Fruit fly (Drosophila melanogaster) whole organism, embryonic: ENCODE data around the gene Hr38.

Experiments used
- Ada2b ChIP-seq: fragments of 200-800 bp; sonication (Bioruptor generic); IDR thresholded peaks from 2 replicates; pipeline ENCODE4 v1.3.6; 2022; ENCODE audit warnings: missing biosample characterization, missing genetic modification characterization
- CG10147 ChIP-seq: fragments of 200-800 bp; sonication (Bioruptor generic); optimal IDR thresholded peaks from 2 replicates; lab custom pipeline; 2019; ENCODE audit warnings: missing biosample characterization, mild to moderate bottlenecking, missing genetic modification characterization, moderate library complexity
- CG10209 ChIP-seq: fragments of 200-800 bp; sonication (Bioruptor generic); optimal IDR thresholded peaks from 3 replicates; lab custom pipeline; 2017; ENCODE audit warnings: missing biosample characterization, mild to moderate bottlenecking, missing genetic modification characterization, missing genetic modification reagents
- CG12744 ChIP-seq: fragments of 200-800 bp; sonication (Bioruptor generic); optimal IDR thresholded peaks from 2 replicates; lab custom pipeline; 2016; ENCODE audit warnings: missing biosample characterization, missing genetic modification characterization
- CG13123 ChIP-seq: fragments of 200-800 bp; sonication (Bioruptor generic); optimal IDR thresholded peaks from 2 replicates; lab custom pipeline; 2016; ENCODE audit warnings: missing biosample characterization, missing genetic modification characterization
- CG14860 ChIP-seq: fragments of 200-800 bp; sonication (Bioruptor generic); IDR thresholded peaks from 3 replicates; pipeline ENCODE4 v1.3.6; 2022; ENCODE audit warnings: missing biosample characterization, missing genetic modification characterization; ENCODE audit not compliant: partially characterized antibody
- CG17328 ChIP-seq: fragments of 200-800 bp; sonication (Bioruptor generic); IDR thresholded peaks from 2 replicates; pipeline ENCODE4 v1.3.6; 2022; ENCODE audit warnings: missing biosample characterization, missing genetic modification characterization
- CG32772 ChIP-seq: fragments of 200-800 bp; sonication (Bioruptor generic); IDR thresholded peaks from 2 replicates; pipeline ENCODE4 v1.3.6; 2022; ENCODE audit warnings: missing biosample characterization, missing genetic modification characterization
- CG3281 ChIP-seq: fragments of 200-800 bp; sonication (Bioruptor generic); optimal IDR thresholded peaks from 3 replicates; lab custom pipeline; 2017; ENCODE audit warnings: missing biosample characterization, mild to moderate bottlenecking, missing genetic modification characterization
- CG4854 ChIP-seq: fragments of 200-800 bp; sonication (Bioruptor generic); optimal IDR thresholded peaks from 2 replicates; lab custom pipeline; 2016; ENCODE audit warnings: missing biosample characterization, missing genetic modification characterization, inconsistent platforms
- CG5245 ChIP-seq: fragments of 200-800 bp; sonication (Bioruptor generic); optimal IDR thresholded peaks from 3 replicates; lab custom pipeline; 2016; ENCODE audit warnings: missing biosample characterization, missing genetic modification characterization
- CG8388 ChIP-seq: fragments of 200-800 bp; sonication (Bioruptor generic); optimal IDR thresholded peaks from 2 replicates; lab custom pipeline; 2019; ENCODE audit warnings: missing biosample characterization, mild to moderate bottlenecking, missing genetic modification characterization, moderate library complexity
- CG8924 ChIP-seq: fragments of 200-800 bp; optimal IDR thresholded peaks from 3 replicates; lab custom pipeline; 2019; ENCODE audit warnings: missing biosample characterization, mild to moderate bottlenecking, missing genetic modification characterization, moderate library complexity
- CG9727 ChIP-seq: fragments of 200-800 bp; sonication (Bioruptor generic); optimal IDR thresholded peaks from 3 replicates; lab custom pipeline; 2017; ENCODE audit warnings: missing biosample characterization, mild to moderate bottlenecking, missing genetic modification characterization
- Doc3 ChIP-seq: fragments of 200-800 bp; sonication (Bioruptor generic); IDR thresholded peaks from 3 replicates; pipeline ENCODE4 v1.3.6; 2022; ENCODE audit warnings: missing biosample characterization, missing genetic modification characterization; ENCODE audit not compliant: partially characterized antibody
- E2f2 ChIP-seq: fragments of 200-800 bp; sonication (Bioruptor generic); IDR thresholded peaks from 2 replicates; pipeline ENCODE4 v1.3.6; 2022; ENCODE audit warnings: missing biosample characterization, missing genetic modification characterization
- Hr3 ChIP-seq: fragments of 200-800 bp; sonication (Bioruptor generic); optimal IDR thresholded peaks from 3 replicates; lab custom pipeline; 2016; ENCODE audit warnings: missing biosample characterization, missing genetic modification characterization
- Jarid2 ChIP-seq: fragments of 200-800 bp; sonication (Bioruptor generic); optimal IDR thresholded peaks from 3 replicates; lab custom pipeline; 2017; ENCODE audit warnings: mild to moderate bottlenecking, missing biosample characterization, missing genetic modification reagents, missing genetic modification characterization
- Six4 ChIP-seq: fragments of 200-800 bp; sonication (Bioruptor generic); optimal IDR thresholded peaks from 2 replicates; lab custom pipeline; 2016; ENCODE audit warnings: missing biosample characterization, missing genetic modification characterization
- croc ChIP-seq: fragments of 200-800 bp; sonication (Bioruptor generic); conservative IDR thresholded peaks from 3 replicates; pipeline ENCODE4 v1.3.6; 2022; ENCODE audit warnings: missing biosample characterization, missing genetic modification characterization
- esg ChIP-seq: fragments of 200-800 bp; sonication (Bioruptor generic); conservative IDR thresholded peaks from 2 replicates; pipeline ENCODE4 v1.3.6; 2022; ENCODE audit warnings: missing biosample characterization, missing genetic modification characterization
- gcm ChIP-seq: fragments of 200-800 bp; sonication (Bioruptor generic); optimal IDR thresholded peaks from 2 replicates; lab custom pipeline; 2019; ENCODE audit warnings: missing biosample characterization, mild to moderate bottlenecking, missing genetic modification characterization, moderate library complexity
- grau ChIP-seq: fragments of 200-800 bp; optimal IDR thresholded peaks from 3 replicates; lab custom pipeline; 2019; ENCODE audit warnings: missing biosample characterization, mild to moderate bottlenecking, missing genetic modification characterization, moderate library complexity
- hkb ChIP-seq, 2 experiments: fragments of 200-800 bp in 1 of 2; fragments of >200 bp in 1 of 2; sonication (Bioruptor generic) in 1 of 2; IDR thresholded peaks in 1 of 2; optimal IDR thresholded peaks in 1 of 2; 2 replicates each; pipeline versions ENCODE4 v1.3.6 to Lab custom; 2017 to 2022; ENCODE audit warnings: missing biosample characterization in 1 of 2, missing genetic modification characterization in 1 of 2
- lmd ChIP-seq: fragments of 200-800 bp; sonication (Bioruptor generic); IDR thresholded peaks from 2 replicates; pipeline ENCODE4 v1.3.6; 2022; ENCODE audit warnings: missing biosample characterization, missing genetic modification characterization
- odd ChIP-seq: fragments of 200-800 bp; sonication (Bioruptor generic); optimal IDR thresholded peaks from 2 replicates; lab custom pipeline; 2017; ENCODE audit warnings: missing biosample characterization, mild to moderate bottlenecking, missing genetic modification characterization
- prd ChIP-seq, 3 experiments: fragments of >200 bp in 2 of 3; fragments of 200-800 bp in 1 of 3; sonication (Bioruptor generic) in 1 of 3; optimal IDR thresholded peaks in 2 of 3; IDR thresholded peaks in 1 of 3; 2 replicates in 2 of 3; 3 replicates in 1 of 3; pipeline versions ENCODE4 v1.3.6 to Lab custom; 2017 to 2022; ENCODE audit warnings: missing biosample characterization in 1 of 3, missing genetic modification characterization in 1 of 3
- sens ChIP-seq: fragments of 200-800 bp; sonication (Bioruptor generic); peaks from one replicate; lab custom pipeline; 2016; ENCODE audit warnings: missing biosample characterization, missing genetic modification characterization
- slbo ChIP-seq: fragments of 200-800 bp; sonication (Bioruptor generic); IDR thresholded peaks from 2 replicates; pipeline ENCODE4 v1.3.6; 2022; ENCODE audit warnings: missing biosample characterization, missing genetic modification characterization
- so ChIP-seq: fragments of 200-800 bp; sonication (Bioruptor generic); IDR thresholded peaks from 3 replicates; pipeline ENCODE4 v1.3.6; 2022; ENCODE audit warnings: missing biosample characterization, missing genetic modification characterization
- sob ChIP-seq: fragments of 200-800 bp; sonication (Bioruptor generic); IDR thresholded peaks from 2 replicates; pipeline ENCODE4 v1.3.6; 2022; ENCODE audit warnings: missing biosample characterization, missing genetic modification characterization
- stc ChIP-seq: fragments of 200-800 bp; sonication (Bioruptor generic); IDR thresholded peaks from 2 replicates; pipeline ENCODE4 v1.3.6; 2022; ENCODE audit warnings: missing biosample characterization, missing genetic modification characterization
- tgo ChIP-seq: fragments of 200-800 bp; sonication (Bioruptor generic); IDR thresholded peaks from 3 replicates; pipeline ENCODE4 v1.3.6; 2022; ENCODE audit warnings: missing biosample characterization, missing genetic modification characterization
- tin ChIP-seq: fragments of 200-800 bp; sonication (Bioruptor generic); optimal IDR thresholded peaks from 3 replicates; lab custom pipeline; 2016; ENCODE audit warnings: missing biosample characterization, missing genetic modification characterization
- tio ChIP-seq: fragments of 200-800 bp; sonication (Bioruptor generic); optimal IDR thresholded peaks from 2 replicates; lab custom pipeline; 2017; ENCODE audit warnings: missing biosample characterization, missing genetic modification characterization, inconsistent platforms
- trem ChIP-seq: fragments of 200-800 bp; optimal IDR thresholded peaks from 3 replicates; lab custom pipeline; 2019; ENCODE audit warnings: missing biosample characterization, mild to moderate bottlenecking, missing genetic modification characterization, moderate library complexity
- vvl ChIP-seq: fragments of 200-800 bp; sonication (Bioruptor generic); IDR thresholded peaks from 2 replicates; pipeline ENCODE4 v1.3.6; 2022; ENCODE audit warnings: missing biosample characterization, missing genetic modification characterization
- zen ChIP-seq: fragments of 200-800 bp; sonication (Bioruptor generic); optimal IDR thresholded peaks from 3 replicates; lab custom pipeline; 2018; ENCODE audit warnings: missing biosample characterization, mild to moderate bottlenecking, missing genetic modification characterization, moderate library complexity
- zfh1 ChIP-seq: fragments of 200-800 bp; sonication (Bioruptor generic); IDR thresholded peaks from 3 replicates; pipeline ENCODE4 v1.3.6; 2022; ENCODE audit warnings: missing biosample characterization, missing genetic modification characterization

The Hr38 gene

dm6 chr2L:20761951-20762538, 47.7 kb upstream of the Hr38 start (continued):
- TF ChIP-seq CG12744 (GFP tag; lab: Kevin White, UChicago): no peak
- peak; percentile 22 for TF ChIP-seq CG10147 (GFP tag; lab: Kevin White, UChicago)
- no peak for TF ChIP-seq Doc3 (GFP tag; lab: Robert Waterston, UW)
- TF ChIP-seq Jarid2 (GFP tag; lab: Kevin White, UChicago): no peak
- peak; percentile 3 for TF ChIP-seq CG4854 (GFP tag; lab: Kevin White, UChicago)
- peak; percentile 32 for TF ChIP-seq CG10209 (GFP tag; lab: Kevin White, UChicago)
- TF ChIP-seq croc (GFP tag; lab: Robert Waterston, UW): no peak
- peak; percentile 28 for TF ChIP-seq tio
- TF ChIP-seq zen (tag; lab: Kevin White, UChicago): peak; percentile 68
- TF ChIP-seq CG3281 (GFP tag; lab: Kevin White, UChicago): peak; percentile 45
- TF ChIP-seq stc (GFP tag; lab: Robert Waterston, UW): peak; percentile 58; the same call in 1 of the 2 replicates
- TF ChIP-seq CG13123 (GFP tag; lab: Kevin White, UChicago): no peak
- TF ChIP-seq hkb (optimal IDR thresholded peaks at IDR 0.05; lab: Kevin White, UChicago): no peak
- 0 out of 2 replicates have a peak, but pooled peaks have one; percentile 24 for TF ChIP-seq hkb (GFP tag; IDR thresholded peaks at IDR 0.05; lab: Robert Waterston, UW)
- peak; percentile 75 for TF ChIP-seq sens (GFP tag; lab: Kevin White, UChicago)
- peak; percentile 25 for TF ChIP-seq Hr3
- TF ChIP-seq Ada2b: peak; percentile 48; the same call in 1 of the 2 replicates
- peak; percentile 50 for TF ChIP-seq CG8388 (GFP tag; lab: Kevin White, UChicago)
- peak; percentile 16; the same call in 1 of the 2 replicates for TF ChIP-seq CG32772 (GFP tag; lab: Robert Waterston, UW)
- peak; percentile 53 for TF ChIP-seq slbo
- peak; percentile 19; the same call in 1 of the 2 replicates for TF ChIP-seq E2f2
- TF ChIP-seq Six4: peak; percentile 24
- TF ChIP-seq gcm (GFP tag; lab: Kevin White, UChicago): peak; percentile 42
- peak; percentile 35; the same call in 1 of the 3 replicates for TF ChIP-seq zfh1 (GFP tag; lab: Robert Waterston, UW)
- TF ChIP-seq CG5245: peak; percentile 17
- TF ChIP-seq tgo (GFP tag; lab: Robert Waterston, UW): peak; percentile 45; the same call in 2 of the 3 replicates
- peak; percentile 2 for TF ChIP-seq odd (GFP tag; lab: Kevin White, UChicago)
- peak; percentile 78 for TF ChIP-seq vvl (GFP tag; lab: Robert Waterston, UW)
- peak; percentile 46 for TF ChIP-seq esg (GFP tag; lab: Robert Waterston, UW)
- no peak for TF ChIP-seq prd (optimal IDR thresholded peaks at IDR 0.05; lab: Kevin White, UChicago)
- TF ChIP-seq prd (GFP tag; IDR thresholded peaks at IDR 0.05; lab: Robert Waterston, UW): peak; percentile 56; the same call in 1 of the 3 replicates
- TF ChIP-seq CG8924 (tag; lab: Kevin White, UChicago): peak; percentile 47
- peak; percentile 64 for TF ChIP-seq CG9727 (GFP tag; lab: Kevin White, UChicago)
- TF ChIP-seq lmd (GFP tag; lab: Robert Waterston, UW): no peak
- TF ChIP-seq trem (tag; lab: Kevin White, UChicago): peak; percentile 44
- TF ChIP-seq CG17328 (GFP tag; lab: Robert Waterston, UW): peak; percentile 45; the same call in 1 of the 2 replicates
- 0 out of 2 replicates have a peak, but pooled peaks have one; percentile 43 for TF ChIP-seq sob
- TF ChIP-seq grau (tag; lab: Kevin White, UChicago): peak; percentile 20
- no peak for TF ChIP-seq CG14860 (GFP tag; lab: Robert Waterston, UW)
- peak; percentile 64; the same call in 2 of the 3 replicates for TF ChIP-seq so (GFP tag; lab: Robert Waterston, UW)
- TF ChIP-seq tin (GFP tag; lab: Kevin White, UChicago): peak; percentile 20
